Worm (Caenorhabditis elegans) whole organism, midembryonic: ENCODE measurements around the gene zipt-2.1.

Experiments used
- T22C8.4 ChIP-seq: fragments of 200-800 bp; sonication (Bioruptor generic); IDR thresholded peaks from 2 replicates; pipeline ENCODE4 v1.3.6; 2022; ENCODE audit warnings: missing genetic modification characterization, missing compliant biosample characterization
- cog-1 ChIP-seq: sonication (generic microtip); optimal IDR thresholded peaks from 2 replicates; lab custom pipeline; 2016; ENCODE audit warnings: missing genetic modification characterization, missing compliant biosample characterization
- med-1 ChIP-seq: sonication (generic microtip); optimal IDR thresholded peaks from 2 replicates; lab custom pipeline; 2017; ENCODE audit warnings: missing genetic modification characterization, mild to moderate bottlenecking, missing compliant biosample characterization, antibody characterized with exemption, missing genetic modification reagents; ENCODE audit not compliant: insufficient read depth
- ref-1 ChIP-seq: fragments of 200-800 bp; sonication (Bioruptor generic); conservative IDR thresholded peaks from 2 replicates; pipeline ENCODE4 v1.3.6; 2022; ENCODE audit warnings: missing genetic modification reagents, missing genetic modification characterization, missing compliant biosample characterization
- tab-1 ChIP-seq: fragments of 200-800 bp; sonication (Bioruptor generic); IDR thresholded peaks from 2 replicates; pipeline ENCODE4 v1.3.6; 2022; ENCODE audit warnings: missing genetic modification characterization, missing compliant biosample characterization
- ztf-29 ChIP-seq: fragments of 200-800 bp; sonication (Bioruptor generic); IDR thresholded peaks from 2 replicates; pipeline ENCODE4 v1.3.6; 2022; ENCODE audit warnings: missing genetic modification reagents, missing genetic modification characterization, missing compliant biosample characterization

ce11 chrIV:10832148-10832547, 32.7 kb downstream of the zipt-2.1 start, which contains the start of gene best-15:
- TF ChIP-seq ztf-29 (GFP tag; lab: Robert Waterston, UW) (no peak), cog-1 (tag; lab: Kevin White, UChicago) (no peak), T22C8.4 (GFP tag; lab: Robert Waterston, UW) (no peak), ref-1 (no peak), med-1 (GFP tag; lab: Kevin White, UChicago) (no peak), tab-1 (no peak)
